Worm (Caenorhabditis elegans): Measurements from ENCODE around the gene oct-2.

DNA sequence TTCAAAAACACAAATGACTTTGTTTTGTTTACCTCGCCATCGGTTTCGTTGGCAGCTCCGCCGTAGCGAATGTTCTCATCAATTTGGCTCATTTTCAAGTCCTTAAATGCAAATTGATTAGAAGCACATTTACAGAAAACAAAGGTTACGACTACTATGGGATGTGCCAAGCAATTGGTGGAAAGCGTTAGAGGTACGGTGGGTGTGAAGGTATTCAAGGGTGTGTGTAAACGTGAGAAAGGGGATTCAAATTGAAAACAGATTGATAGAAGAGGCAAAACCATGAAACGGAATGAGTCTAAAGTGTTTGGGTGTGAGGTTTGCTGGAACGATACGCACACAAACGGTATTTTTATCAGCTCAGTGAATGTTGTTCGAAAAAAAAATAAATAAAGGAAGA, 31.1 kb downstream of the oct-2 start, which contains the start of gene tni-1:
- TF ChIP-seq unc-62 (GFP tag; optimal IDR thresholded peaks at IDR 0.05) (no peak), nhr-90 (tag; optimal IDR thresholded peaks at IDR 0.05) (no peak), ama-1 (optimal IDR thresholded peaks at IDR 0.05) (no peak), ama-1 (GFP tag; optimal IDR thresholded peaks at IDR 0.05) (no peak), F57C9.4 (tag; optimal IDR thresholded peaks at IDR 0.05) (no peak), cebp-2 (GFP tag; IDR thresholded peaks at IDR 0.05) (no peak), madf-8 (GFP tag; conservative IDR thresholded peaks at IDR 0.05) (no peak), egl-44 (GFP tag; IDR thresholded peaks at IDR 0.05) (no peak)
